Worm (Caenorhabditis elegans) whole organism, L2 larva: ENCODE data around the gene col-126.

Experiments
- C34F6.9 ChIP-seq: fragments of 150-350 bp; optimal IDR thresholded peaks from 2 replicates; lab custom pipeline; 2014; ENCODE audit warnings: missing biosample characterization, missing genetic modification characterization
- F13H6.1 ChIP-seq: sonication (generic microtip); optimal IDR thresholded peaks from 2 replicates; lab custom pipeline; 2016; ENCODE audit warnings: missing genetic modification characterization, missing compliant biosample characterization
- Y55F3AM.14 ChIP-seq: fragments of 200-800 bp; sonication (Bioruptor generic); optimal IDR thresholded peaks from 2 replicates; lab custom pipeline; 2018; ENCODE audit warnings: mild to moderate bottlenecking, missing genetic modification characterization, missing compliant biosample characterization
- ZK546.5 ChIP-seq: sonication (generic microtip); optimal IDR thresholded peaks from 2 replicates; lab custom pipeline; 2017; ENCODE audit warnings: missing biosample characterization, missing genetic modification characterization
- alr-1 ChIP-seq: fragments of 150-350 bp; optimal IDR thresholded peaks from 2 replicates; lab custom pipeline; 2014; ENCODE audit warnings: missing biosample characterization, missing genetic modification characterization
- aly-2 ChIP-seq: fragments of 150-350 bp; optimal IDR thresholded peaks from 2 replicates; lab custom pipeline; 2014; ENCODE audit warnings: missing biosample characterization, missing genetic modification characterization
- ama-1 ChIP-seq: fragments of 150-350 bp; optimal IDR thresholded peaks from 2 replicates; lab custom pipeline; 2018; ENCODE audit warnings: inconsistent platforms
- blmp-1 ChIP-seq: sonication (generic microtip); optimal IDR thresholded peaks from 2 replicates; lab custom pipeline; 2017; ENCODE audit warnings: missing genetic modification characterization, mild to moderate bottlenecking, missing compliant biosample characterization, antibody characterized with exemption, moderate library complexity; ENCODE audit not compliant: insufficient read depth
- ceh-16 ChIP-seq: fragments of 150-350 bp; optimal IDR thresholded peaks from 2 replicates; lab custom pipeline; 2014; ENCODE audit warnings: missing biosample characterization, missing genetic modification characterization
- crh-2 ChIP-seq: sonication (generic microtip); optimal IDR thresholded peaks from 2 replicates; lab custom pipeline; 2017; ENCODE audit warnings: missing biosample characterization, missing genetic modification characterization
- elt-1 ChIP-seq: fragments of 150-350 bp; optimal IDR thresholded peaks from 2 replicates; lab custom pipeline; 2014; ENCODE audit warnings: missing biosample characterization, missing genetic modification characterization
- fos-1 ChIP-seq: fragments of 150-350 bp; optimal IDR thresholded peaks from 2 replicates; lab custom pipeline; 2014; ENCODE audit warnings: missing biosample characterization, missing genetic modification characterization
- gmeb-1 ChIP-seq: fragments of 150-350 bp; optimal IDR thresholded peaks from 2 replicates; lab custom pipeline; 2014; ENCODE audit warnings: missing biosample characterization, missing genetic modification characterization
- lin-13 ChIP-seq: fragments of 150-350 bp; optimal IDR thresholded peaks from 2 replicates; lab custom pipeline; 2014; ENCODE audit warnings: missing biosample characterization, missing genetic modification reagents, missing genetic modification characterization
- lsy-2 ChIP-seq, 2 experiments: fragments of 150-350 bp in 1 of 2; sonication (generic microtip) in 1 of 2; optimal IDR thresholded peaks; 2 replicates each; lab custom pipeline; 2014 to 2017; ENCODE audit warnings: missing biosample characterization in 2 of 2, missing genetic modification characterization in 2 of 2
- mbf-1 ChIP-seq: sonication (generic microtip); optimal IDR thresholded peaks from 2 replicates; lab custom pipeline; 2017; ENCODE audit warnings: missing biosample characterization, missing genetic modification characterization
- nhr-11 ChIP-seq: fragments of 150-350 bp; optimal IDR thresholded peaks from 2 replicates; lab custom pipeline; 2014; ENCODE audit warnings: missing biosample characterization, missing genetic modification characterization
- nhr-12 ChIP-seq: fragments of 150-350 bp; optimal IDR thresholded peaks from 2 replicates; lab custom pipeline; 2014; ENCODE audit warnings: missing biosample characterization, missing genetic modification characterization
- nhr-129 ChIP-seq: fragments of 150-350 bp; optimal IDR thresholded peaks from 2 replicates; lab custom pipeline; 2014; ENCODE audit warnings: missing biosample characterization, missing genetic modification characterization
- nhr-23 ChIP-seq: fragments of 150-350 bp; optimal IDR thresholded peaks from 2 replicates; lab custom pipeline; 2014; ENCODE audit warnings: missing biosample characterization, missing genetic modification reagents, missing genetic modification characterization
- nhr-25 ChIP-seq: fragments of 150-350 bp; sonication (generic microtip); optimal IDR thresholded peaks from 3 replicates; lab custom pipeline; 2014; ENCODE audit warnings: missing biosample characterization, missing genetic modification characterization
- nhr-6 ChIP-seq: fragments of 150-350 bp; optimal IDR thresholded peaks from 2 replicates; lab custom pipeline; 2014; ENCODE audit warnings: missing biosample characterization, missing genetic modification characterization
- nhr-77 ChIP-seq: fragments of 150-350 bp; optimal IDR thresholded peaks from 2 replicates; lab custom pipeline; 2014; ENCODE audit warnings: missing biosample characterization, missing genetic modification characterization
- skn-1 ChIP-seq: sonication (generic microtip); optimal IDR thresholded peaks from 2 replicates; lab custom pipeline; 2017; ENCODE audit warnings: missing biosample characterization, missing genetic modification characterization
- sma-9 ChIP-seq, 2 experiments: fragments of 150-350 bp in 1 of 2; sonication (generic microtip) in 1 of 2; optimal IDR thresholded peaks; 2 replicates each; lab custom pipeline; 2014 to 2016; ENCODE audit warnings: missing genetic modification characterization in 2 of 2, mild to moderate bottlenecking in 1 of 2, missing biosample characterization in 1 of 2, missing compliant biosample characterization in 1 of 2, missing genetic modification reagents in 1 of 2, moderate library complexity in 1 of 2
- unc-39 ChIP-seq: fragments of 150-350 bp; optimal IDR thresholded peaks from 2 replicates; lab custom pipeline; 2014; ENCODE audit warnings: missing biosample characterization, missing genetic modification characterization
- unc-55 ChIP-seq: fragments of 150-350 bp; sonication (generic microtip); optimal IDR thresholded peaks from 3 replicates; lab custom pipeline; 2014; ENCODE audit warnings: missing biosample characterization, missing genetic modification reagents, missing genetic modification characterization
- unc-62 ChIP-seq: fragments of 150-350 bp; optimal IDR thresholded peaks from 2 replicates; lab custom pipeline; 2014; ENCODE audit warnings: missing biosample characterization, missing genetic modification reagents, missing genetic modification characterization
- zag-1 ChIP-seq: fragments of 150-350 bp; optimal IDR thresholded peaks from 2 replicates; lab custom pipeline; 2014; ENCODE audit warnings: missing biosample characterization, missing genetic modification characterization
- ztf-4 ChIP-seq: fragments of 150-350 bp; optimal IDR thresholded peaks from 2 replicates; lab custom pipeline; 2014; ENCODE audit warnings: missing biosample characterization, missing genetic modification characterization

Gene col-126

ce11 chrIV:11304970-11305369 lies 41.8 kb downstream of the col-126 start:
- no peak for TF ChIP-seq C34F6.9 (tag; lab: Kevin White, UChicago)
- TF ChIP-seq nhr-11 (tag; lab: Kevin White, UChicago): no peak
- TF ChIP-seq nhr-23 (tag; lab: Kevin White, UChicago): no peak
- TF ChIP-seq aly-2: no peak
- TF ChIP-seq unc-55 (GFP tag; lab: Kevin White, UChicago): no peak
- TF ChIP-seq nhr-25 (tag; lab: Kevin White, UChicago): no peak
- TF ChIP-seq blmp-1 (tag; lab: Kevin White, UChicago): no peak
- TF ChIP-seq ztf-4 (tag; lab: Kevin White, UChicago): no peak

ce11 chrIV:11306548-11306947 lies 43.3 kb downstream of the col-126 start, which contains the start of gene B0035.13:
Gene B0035.13, minus strand, starts transcription at chrIV:11306720.
- TF ChIP-seq fos-1 (tag; lab: Kevin White, UChicago) (peak; percentile 10), C34F6.9 (tag; lab: Kevin White, UChicago) (no peak)
- TF ChIP-seq, all 48 proteins: peak for 1

ce11 chrIV:11307770-11308169 lies 44.6 kb downstream of the col-126 start:
- TF ChIP-seq ama-1 (lab: Kevin White, UChicago) (no peak), nhr-11 (tag; lab: Kevin White, UChicago) (no peak), elt-1 (tag; lab: Kevin White, UChicago) (no peak), nhr-12 (tag; lab: Kevin White, UChicago) (no peak), fos-1 (tag; lab: Kevin White, UChicago) (no peak), ceh-16 (no peak)

ce11 chrIV:11310624-11311023 lies 47.4 kb downstream of the col-126 start, which contains the start of gene znf-207:
Gene znf-207, plus strand, starts transcription at chrIV:11310972.
- TF ChIP-seq nhr-129 (tag; lab: Kevin White, UChicago): peak; percentile 43
- peak; percentile 41 for TF ChIP-seq lin-13
- peak; percentile 6 for TF ChIP-seq crh-2
- TF ChIP-seq C34F6.9 (tag; lab: Kevin White, UChicago): peak; percentile 57
- peak; percentile 56 for TF ChIP-seq unc-55 (GFP tag; lab: Kevin White, UChicago)
- TF ChIP-seq Y55F3AM.14 (GFP tag; lab: Kevin White, UChicago): no peak
- peak in 1 of 2 experiments; percentile 49 for TF ChIP-seq lsy-2 (tag; optimal IDR thresholded peaks at IDR 0.05; lab: Kevin White, UChicago)
- TF ChIP-seq fos-1 (tag; lab: Kevin White, UChicago): peak; percentile 4
- peak; percentile 27 for TF ChIP-seq sma-9 (GFP tag; optimal IDR thresholded peaks at IDR 0.05; lab: Kevin White, UChicago)
- no peak for TF ChIP-seq sma-9 (tag; optimal IDR thresholded peaks at IDR 0.05; lab: Kevin White, UChicago)
- TF ChIP-seq F13H6.1 (tag; lab: Kevin White, UChicago): peak; percentile 43
- TF ChIP-seq nhr-25 (tag; lab: Kevin White, UChicago): no peak
- no peak for TF ChIP-seq ztf-4 (tag; lab: Kevin White, UChicago)
- TF ChIP-seq nhr-11 (tag; lab: Kevin White, UChicago): no peak
- TF ChIP-seq nhr-77 (tag; lab: Kevin White, UChicago): no peak
- TF ChIP-seq, all 48 proteins: peak for 9

- no peak for TF ChIP-seq unc-62
- TF ChIP-seq elt-1 (tag; lab: Kevin White, UChicago): no peak
- TF ChIP-seq skn-1 (tag; lab: Kevin White, UChicago): no peak
- TF ChIP-seq ZK546.5 (tag; lab: Kevin White, UChicago): no peak
- TF ChIP-seq lsy-2 (tag; optimal IDR thresholded peaks at IDR 0.05; lab: Kevin White, UChicago): no peak
- no peak for TF ChIP-seq crh-2
- no peak for TF ChIP-seq alr-1 (tag; lab: Kevin White, UChicago)
Observed at ce11 chrIV:11311484-11311883, 48.3 kb downstream of the col-126 start.

ce11 chrIV:11313880-11314279 lies 50.7 kb downstream of the col-126 start, which contains the start of gene dnj-2:
Gene dnj-2, minus strand, starts transcription at chrIV:11313980.
- TF ChIP-seq zag-1 (tag; lab: Kevin White, UChicago) (no peak), nhr-129 (tag; lab: Kevin White, UChicago) (no peak), ztf-4 (tag; lab: Kevin White, UChicago) (no peak), nhr-12 (tag; lab: Kevin White, UChicago) (no peak), ceh-16 (no peak), nhr-25 (tag; lab: Kevin White, UChicago) (no peak), unc-39 (tag; lab: Kevin White, UChicago) (no peak), nhr-6 (tag; lab: Kevin White, UChicago) (no peak), lsy-2 (tag; optimal IDR thresholded peaks at IDR 0.05; lab: Kevin White, UChicago) (no peak), crh-2 (no peak), mbf-1 (no peak), gmeb-1 (tag; lab: Kevin White, UChicago) (no peak), elt-1 (tag; lab: Kevin White, UChicago) (no peak), fos-1 (tag; lab: Kevin White, UChicago) (no peak), blmp-1 (tag; lab: Kevin White, UChicago) (no peak), alr-1 (tag; lab: Kevin White, UChicago) (no peak), F13H6.1 (tag; lab: Kevin White, UChicago) (no peak)
